Fruit fly (Drosophila melanogaster) whole organism, embryonic: ENCODE data around the gene CG14339.

Experiments used
- Atf-2 ChIP-seq: fragments of 200-800 bp; sonication (Bioruptor generic); optimal IDR thresholded peaks from 2 replicates; lab custom pipeline; 2016; ENCODE audit warnings: missing biosample characterization, missing genetic modification characterization
- Atf3 ChIP-seq: fragments of 200-800 bp; sonication (Bioruptor generic); optimal IDR thresholded peaks from 3 replicates; lab custom pipeline; 2016; ENCODE audit warnings: missing biosample characterization, missing genetic modification characterization
- B-H1 ChIP-seq: fragments of 200-800 bp; sonication (Bioruptor generic); IDR thresholded peaks from 3 replicates; pipeline ENCODE4 v1.3.6; 2022; ENCODE audit warnings: missing biosample characterization, missing genetic modification characterization
- BEAF-32 ChIP-seq: fragments of 200-800 bp; sonication (Bioruptor generic); optimal IDR thresholded peaks from 3 replicates; lab custom pipeline; 2017; ENCODE audit warnings: missing biosample characterization, missing genetic modification characterization, mild to moderate bottlenecking, moderate library complexity, missing genetic modification reagents
- CG10209 ChIP-seq: fragments of 200-800 bp; sonication (Bioruptor generic); optimal IDR thresholded peaks from 3 replicates; lab custom pipeline; 2017; ENCODE audit warnings: missing biosample characterization, mild to moderate bottlenecking, missing genetic modification characterization, missing genetic modification reagents
- CG1024 ChIP-seq: fragments of 200-800 bp; sonication (Bioruptor generic); IDR thresholded peaks from 2 replicates; pipeline ENCODE4 v1.3.6; 2022; ENCODE audit warnings: missing biosample characterization, missing genetic modification characterization
- CG10431 ChIP-seq: fragments of 200-800 bp; sonication (Bioruptor generic); optimal IDR thresholded peaks from 3 replicates; lab custom pipeline; 2018; ENCODE audit warnings: missing biosample characterization, mild to moderate bottlenecking, missing genetic modification characterization
- CG11560 ChIP-seq: fragments of 200-800 bp; sonication (Bioruptor generic); IDR thresholded peaks from 3 replicates; pipeline ENCODE4 v1.3.6; 2022; ENCODE audit warnings: missing biosample characterization, missing genetic modification characterization
- CG11696 ChIP-seq: fragments of 200-800 bp; sonication (Bioruptor generic); IDR thresholded peaks from 2 replicates; pipeline ENCODE4 v1.3.6; 2022; ENCODE audit warnings: missing biosample characterization, missing genetic modification characterization
- CG12942 ChIP-seq: fragments of 200-800 bp; sonication (Bioruptor generic); optimal IDR thresholded peaks from 3 replicates; lab custom pipeline; 2016; ENCODE audit warnings: missing biosample characterization, missing genetic modification characterization
- CG14860 ChIP-seq: fragments of 200-800 bp; sonication (Bioruptor generic); IDR thresholded peaks from 3 replicates; pipeline ENCODE4 v1.3.6; 2022; ENCODE audit warnings: missing biosample characterization, missing genetic modification characterization; ENCODE audit not compliant: partially characterized antibody
- CG14965 ChIP-seq: fragments of 200-800 bp; sonication (Bioruptor generic); optimal IDR thresholded peaks from 2 replicates; lab custom pipeline; 2016; ENCODE audit warnings: missing biosample characterization, missing genetic modification characterization, borderline replicate concordance
- CG15601 ChIP-seq: fragments of 200-800 bp; sonication (Bioruptor generic); optimal IDR thresholded peaks from 3 replicates; lab custom pipeline; 2019; ENCODE audit warnings: missing biosample characterization, mild to moderate bottlenecking, missing genetic modification characterization, moderate library complexity
- CG17612 ChIP-seq: fragments of 200-800 bp; sonication (Bioruptor generic); IDR thresholded peaks from 2 replicates; pipeline ENCODE4 v1.3.6; 2022; ENCODE audit warnings: missing biosample characterization, missing genetic modification characterization
- CG2129 ChIP-seq: fragments of 200-800 bp; sonication (Bioruptor generic); IDR thresholded peaks from 2 replicates; pipeline ENCODE4 v1.3.6; 2022; ENCODE audit warnings: missing biosample characterization, missing genetic modification characterization; ENCODE audit not compliant: partially characterized antibody
- CG2678 ChIP-seq: fragments of 200-800 bp; sonication (Bioruptor generic); optimal IDR thresholded peaks from 3 replicates; lab custom pipeline; 2019; ENCODE audit warnings: missing biosample characterization, mild to moderate bottlenecking, missing genetic modification characterization, moderate library complexity
- CG2875 ChIP-seq: fragments of 200-800 bp; sonication (Bioruptor generic); optimal IDR thresholded peaks from 2 replicates; lab custom pipeline; 2017; ENCODE audit warnings: missing biosample characterization, mild to moderate bottlenecking, missing genetic modification characterization, missing genetic modification reagents
- CG3065 ChIP-seq: fragments of 200-800 bp; sonication (Bioruptor generic); optimal IDR thresholded peaks from 2 replicates; lab custom pipeline; 2016; ENCODE audit warnings: missing biosample characterization, missing genetic modification characterization
- CG34224 ChIP-seq: fragments of 200-800 bp; sonication (Bioruptor generic); IDR thresholded peaks from 3 replicates; pipeline ENCODE4 v1.3.6; 2022; ENCODE audit warnings: missing biosample characterization, missing genetic modification characterization; ENCODE audit not compliant: partially characterized antibody
- CG42726 ChIP-seq: fragments of 200-800 bp; sonication (Bioruptor generic); IDR thresholded peaks from 2 replicates; pipeline ENCODE4 v1.3.6; 2022; ENCODE audit warnings: missing biosample characterization, missing genetic modification characterization; ENCODE audit not compliant: partially characterized antibody
- CG4404 ChIP-seq: fragments of 200-800 bp; sonication (Bioruptor generic); IDR thresholded peaks from 2 replicates; pipeline ENCODE4 v1.3.6; 2022; ENCODE audit warnings: missing biosample characterization, missing genetic modification characterization
- CG6683 ChIP-seq: fragments of 200-800 bp; sonication (Bioruptor generic); optimal IDR thresholded peaks from 2 replicates; lab custom pipeline; 2017; ENCODE audit warnings: missing biosample characterization, mild to moderate bottlenecking, missing genetic modification characterization, missing genetic modification reagents
- CG7271 ChIP-seq: fragments of 200-800 bp; sonication (Bioruptor generic); optimal IDR thresholded peaks from 2 replicates; lab custom pipeline; 2018; ENCODE audit warnings: missing biosample characterization, mild to moderate bottlenecking, missing genetic modification characterization, moderate library complexity
- CG7786 ChIP-seq: fragments of 200-800 bp; sonication (Bioruptor generic); optimal IDR thresholded peaks from 2 replicates; lab custom pipeline; 2016; ENCODE audit warnings: missing biosample characterization, missing genetic modification characterization
- CG8924 ChIP-seq: fragments of 200-800 bp; optimal IDR thresholded peaks from 3 replicates; lab custom pipeline; 2019; ENCODE audit warnings: missing biosample characterization, mild to moderate bottlenecking, missing genetic modification characterization, moderate library complexity
- Dip3 ChIP-seq: fragments of 200-800 bp; sonication (Bioruptor generic); optimal IDR thresholded peaks from 3 replicates; lab custom pipeline; 2016; ENCODE audit warnings: missing biosample characterization, missing genetic modification characterization
- Dp ChIP-seq: fragments of 200-800 bp; sonication (Bioruptor generic); optimal IDR thresholded peaks from 2 replicates; lab custom pipeline; 2018; ENCODE audit warnings: missing biosample characterization, mild to moderate bottlenecking, missing genetic modification characterization, moderate library complexity
- Fer2 ChIP-seq: fragments of 200-800 bp; sonication (Bioruptor generic); optimal IDR thresholded peaks from 2 replicates; lab custom pipeline; 2018; ENCODE audit warnings: missing biosample characterization, mild to moderate bottlenecking, missing genetic modification characterization, moderate library complexity
- HLH3B ChIP-seq: fragments of 200-800 bp; sonication (Bioruptor generic); IDR thresholded peaks from 2 replicates; pipeline ENCODE4 v1.3.6; 2022; ENCODE audit warnings: missing biosample characterization, missing genetic modification characterization
- HLHmδ ChIP-seq: fragments of 200-800 bp; sonication (Bioruptor generic); optimal IDR thresholded peaks from 2 replicates; lab custom pipeline; 2018; ENCODE audit warnings: missing biosample characterization, mild to moderate bottlenecking, missing genetic modification characterization, moderate library complexity
- Sry-δ ChIP-seq: fragments of 200-800 bp; sonication (Bioruptor generic); optimal IDR thresholded peaks from 2 replicates; lab custom pipeline; 2016; ENCODE audit warnings: missing biosample characterization, missing genetic modification characterization
- bowl ChIP-seq: fragments of 200-800 bp; sonication (Bioruptor generic); IDR thresholded peaks from 2 replicates; pipeline ENCODE4 v1.3.6; 2022; ENCODE audit warnings: missing biosample characterization, missing genetic modification characterization
- caup ChIP-seq: fragments of 200-800 bp; sonication (Bioruptor generic); optimal IDR thresholded peaks from 3 replicates; lab custom pipeline; 2017; ENCODE audit warnings: missing biosample characterization, mild to moderate bottlenecking, missing genetic modification characterization, moderate library complexity; ENCODE audit not compliant: severe bottlenecking
- chinmo ChIP-seq: fragments of 200-800 bp; sonication (Bioruptor generic); IDR thresholded peaks from 4 replicates; pipeline ENCODE4 v1.3.6; 2022; ENCODE audit warnings: missing biosample characterization, missing genetic modification characterization; ENCODE audit not compliant: partially characterized antibody
- crp ChIP-seq, 2 experiments: fragments of 200-800 bp; sonication (Bioruptor generic); optimal IDR thresholded peaks; 2 replicates in 1 of 2; 3 replicates in 1 of 2; lab custom pipeline; 2017; ENCODE audit warnings: missing biosample characterization in 2 of 2, missing genetic modification characterization in 2 of 2, mild to moderate bottlenecking in 1 of 2, moderate library complexity in 1 of 2
- da ChIP-seq: fragments of 200-800 bp; sonication (Bioruptor generic); optimal IDR thresholded peaks from 2 replicates; lab custom pipeline; 2016; ENCODE audit warnings: missing biosample characterization, missing genetic modification characterization
- disco-r ChIP-seq: fragments of 200-800 bp; sonication (Bioruptor generic); optimal IDR thresholded peaks from 2 replicates; lab custom pipeline; 2016; ENCODE audit warnings: missing biosample characterization, missing genetic modification characterization
- hbn ChIP-seq: fragments of 200-800 bp; sonication (Bioruptor generic); IDR thresholded peaks from 2 replicates; pipeline ENCODE4 v1.3.6; 2022; ENCODE audit warnings: missing biosample characterization, missing genetic modification characterization; ENCODE audit not compliant: partially characterized antibody
- her ChIP-seq: fragments of 200-800 bp; sonication (Bioruptor generic); optimal IDR thresholded peaks from 2 replicates; lab custom pipeline; 2016; ENCODE audit warnings: missing biosample characterization, missing genetic modification characterization
- hkb ChIP-seq, 2 experiments: fragments of 200-800 bp in 1 of 2; fragments of >200 bp in 1 of 2; sonication (Bioruptor generic) in 1 of 2; IDR thresholded peaks in 1 of 2; optimal IDR thresholded peaks in 1 of 2; 2 replicates each; pipeline versions ENCODE4 v1.3.6 to Lab custom; 2017 to 2022; ENCODE audit warnings: missing biosample characterization in 1 of 2, missing genetic modification characterization in 1 of 2
- ind ChIP-seq: fragments of 200-800 bp; sonication (Bioruptor generic); optimal IDR thresholded peaks from 3 replicates; lab custom pipeline; 2016; ENCODE audit warnings: missing biosample characterization, missing genetic modification characterization
- jing ChIP-seq: fragments of 200-800 bp; sonication (Bioruptor generic); optimal IDR thresholded peaks from 2 replicates; lab custom pipeline; 2018; ENCODE audit warnings: missing biosample characterization, mild to moderate bottlenecking, missing genetic modification characterization
- lmd ChIP-seq: fragments of 200-800 bp; sonication (Bioruptor generic); IDR thresholded peaks from 2 replicates; pipeline ENCODE4 v1.3.6; 2022; ENCODE audit warnings: missing biosample characterization, missing genetic modification characterization
- nau ChIP-seq: fragments of 200-800 bp; sonication (Bioruptor generic); optimal IDR thresholded peaks from 3 replicates; lab custom pipeline; 2017; ENCODE audit warnings: missing biosample characterization, mild to moderate bottlenecking, missing genetic modification characterization, missing genetic modification reagents
- pb ChIP-seq: fragments of 200-800 bp; sonication (Bioruptor generic); optimal IDR thresholded peaks from 3 replicates; lab custom pipeline; 2016; ENCODE audit warnings: missing biosample characterization, missing genetic modification characterization
- pho ChIP-seq: fragments of 200-800 bp; sonication (Bioruptor generic); optimal IDR thresholded peaks from 2 replicates; lab custom pipeline; 2016; ENCODE audit warnings: missing biosample characterization, missing genetic modification characterization
- pum ChIP-seq: fragments of 200-800 bp; sonication (Bioruptor generic); optimal IDR thresholded peaks from 2 replicates; lab custom pipeline; 2016; ENCODE audit warnings: missing biosample characterization, missing genetic modification characterization
- sens ChIP-seq: fragments of 200-800 bp; sonication (Bioruptor generic); peaks from one replicate; lab custom pipeline; 2016; ENCODE audit warnings: missing biosample characterization, missing genetic modification characterization
- sens-2 ChIP-seq: fragments of 200-800 bp; sonication (Bioruptor generic); IDR thresholded peaks from 2 replicates; pipeline ENCODE4 v1.3.6; 2022; ENCODE audit warnings: missing biosample characterization, missing genetic modification characterization
- tna ChIP-seq: fragments of 200-800 bp; sonication (Bioruptor generic); IDR thresholded peaks from 2 replicates; pipeline ENCODE4 v1.3.6; 2022; ENCODE audit warnings: missing biosample characterization, missing genetic modification characterization; ENCODE audit not compliant: partially characterized antibody

CG14339 gene

DNA sequence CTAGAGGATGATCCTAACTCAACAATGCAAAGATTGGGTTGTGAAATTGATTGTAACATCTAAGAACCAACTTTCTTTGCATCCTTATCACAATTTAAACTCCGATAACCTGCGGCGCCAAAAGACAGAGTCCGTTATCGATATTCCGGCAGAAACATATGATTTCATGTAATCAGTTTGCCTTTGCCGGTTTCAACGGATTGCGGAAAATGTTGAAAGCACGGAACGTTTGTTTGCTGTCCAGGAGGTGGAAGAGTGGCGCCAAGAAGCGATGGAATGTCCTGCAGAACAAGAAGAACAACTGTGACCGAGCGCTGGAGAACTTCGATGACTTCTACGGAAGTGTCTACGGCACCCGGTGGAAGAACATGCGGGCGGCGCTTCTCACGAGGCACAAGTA is 39.3 kb downstream of the CG14339 start (continued):
- TF ChIP-seq crp (GFP tag; optimal IDR thresholded peaks at IDR 0.05; lab: Kevin White, UChicago), result peak in 1 of 2 experiments; percentile 83
- TF ChIP-seq CG34224 (GFP tag; lab: Robert Waterston, UW), result peak; percentile 72
- TF ChIP-seq bowl (GFP tag; lab: Robert Waterston, UW), result no peak
- no peak for TF ChIP-seq CG3065 (GFP tag; lab: Kevin White, UChicago)
- TF ChIP-seq B-H1 (GFP tag; lab: Robert Waterston, UW), result no peak
- TF ChIP-seq disco-r, result no peak
- no peak for TF ChIP-seq CG1024 (GFP tag; lab: Robert Waterston, UW)
- TF ChIP-seq CG11560 (tag; lab: Robert Waterston, UW), result no peak
- no peak for TF ChIP-seq CG7786
- TF ChIP-seq pho, result no peak
- no peak for TF ChIP-seq CG8924 (tag; lab: Kevin White, UChicago)
- peak; percentile 47 for TF ChIP-seq BEAF-32 (GFP tag; lab: Kevin White, UChicago)
- TF ChIP-seq CG11696, result no peak
- TF ChIP-seq hkb (optimal IDR thresholded peaks at IDR 0.05; lab: Kevin White, UChicago), result no peak
- no peak for TF ChIP-seq hkb (GFP tag; IDR thresholded peaks at IDR 0.05; lab: Robert Waterston, UW)
- peak; percentile 59; the same call in 2 of the 3 replicates for TF ChIP-seq CG14860 (GFP tag; lab: Robert Waterston, UW)
- no peak for TF ChIP-seq pb (GFP tag; lab: Kevin White, UChicago)
- no peak for TF ChIP-seq CG14965
- TF ChIP-seq lmd (GFP tag; lab: Robert Waterston, UW), result no peak
- no peak for TF ChIP-seq da (GFP tag; lab: Kevin White, UChicago)
- peak; percentile 19 for TF ChIP-seq CG15601 (tag; lab: Kevin White, UChicago)
- TF ChIP-seq Dp, result peak; percentile 87
- no peak for TF ChIP-seq CG12942 (GFP tag; lab: Kevin White, UChicago)
- 0 out of 2 replicates have a peak, but pooled peaks have one; percentile 19 for TF ChIP-seq CG2129 (GFP tag; lab: Robert Waterston, UW)
- TF ChIP-seq Sry-δ (GFP tag; lab: Kevin White, UChicago), result peak; percentile 33
- no peak for TF ChIP-seq ind (GFP tag; lab: Kevin White, UChicago)
- no peak for TF ChIP-seq CG4404
- 0 out of 4 replicates have a peak, but pooled peaks have one; percentile 58 for TF ChIP-seq chinmo
- TF ChIP-seq nau (GFP tag; lab: Kevin White, UChicago), result no peak
- no peak for TF ChIP-seq CG42726
- TF ChIP-seq CG10209, result no peak
- TF ChIP-seq Atf-2 (GFP tag; lab: Kevin White, UChicago), result no peak
- TF ChIP-seq Dip3 (GFP tag; lab: Kevin White, UChicago), result no peak
- TF ChIP-seq tna (GFP tag; lab: Robert Waterston, UW), result peak; percentile 50; the same call in 1 of the 2 replicates
- TF ChIP-seq HLH3B, result no peak
- TF ChIP-seq CG6683 (GFP tag; lab: Kevin White, UChicago), result no peak
- peak; percentile 53; the same call in 1 of the 2 replicates for TF ChIP-seq hbn
- TF ChIP-seq caup (GFP tag; lab: Kevin White, UChicago), result no peak
- TF ChIP-seq sens-2, result no peak
- TF ChIP-seq jing (GFP tag; lab: Kevin White, UChicago), result no peak
- TF ChIP-seq HLHmδ (GFP tag; lab: Kevin White, UChicago), result no peak
- TF ChIP-seq pum (GFP tag; lab: Kevin White, UChicago), result no peak
- no peak for TF ChIP-seq her (GFP tag; lab: Kevin White, UChicago)
- no peak for TF ChIP-seq CG2678
- TF ChIP-seq CG2875 (GFP tag; lab: Kevin White, UChicago), result no peak
- peak; percentile 46 for TF ChIP-seq CG10431 (GFP tag; lab: Kevin White, UChicago)
- no peak for TF ChIP-seq Fer2 (tag; lab: Kevin White, UChicago)
- TF ChIP-seq Atf3, result no peak
- TF ChIP-seq CG17612 (GFP tag; lab: Robert Waterston, UW), result no peak
- TF ChIP-seq CG7271 (tag; lab: Kevin White, UChicago), result no peak
- TF ChIP-seq sens, result peak; percentile 16
